Worm (Caenorhabditis elegans): ENCODE measurements around the gene zip-9.

ce11 chrV:10904795-10905194 is 37.5 kb upstream of the zip-9 start:
- TF ChIP-seq ztf-6 (GFP tag; IDR thresholded peaks at IDR 0.05) (no peak), ztf-22 (GFP tag; optimal IDR thresholded peaks at IDR 0.05) (no peak)

Data from whole organism, young adult.